Worm (Caenorhabditis elegans) whole organism, L2 larva: ENCODE results near the gene T05A7.1.

Experiments
- C34F6.9 ChIP-seq: fragments of 150-350 bp; optimal IDR thresholded peaks from 2 replicates; lab custom pipeline; 2014; ENCODE audit warnings: missing biosample characterization, missing genetic modification characterization
- F13H6.1 ChIP-seq: sonication (generic microtip); optimal IDR thresholded peaks from 2 replicates; lab custom pipeline; 2016; ENCODE audit warnings: missing genetic modification characterization, missing compliant biosample characterization
- R02D3.7 ChIP-seq: fragments of 150-350 bp; optimal IDR thresholded peaks from 2 replicates; lab custom pipeline; 2014; ENCODE audit warnings: missing biosample characterization, missing genetic modification characterization
- Y55F3AM.14 ChIP-seq: fragments of 200-800 bp; sonication (Bioruptor generic); optimal IDR thresholded peaks from 2 replicates; lab custom pipeline; 2018; ENCODE audit warnings: mild to moderate bottlenecking, missing genetic modification characterization, missing compliant biosample characterization
- ZK546.5 ChIP-seq: sonication (generic microtip); optimal IDR thresholded peaks from 2 replicates; lab custom pipeline; 2017; ENCODE audit warnings: missing biosample characterization, missing genetic modification characterization
- alr-1 ChIP-seq: fragments of 150-350 bp; optimal IDR thresholded peaks from 2 replicates; lab custom pipeline; 2014; ENCODE audit warnings: missing biosample characterization, missing genetic modification characterization
- aly-2 ChIP-seq: fragments of 150-350 bp; optimal IDR thresholded peaks from 2 replicates; lab custom pipeline; 2014; ENCODE audit warnings: missing biosample characterization, missing genetic modification characterization
- ama-1 ChIP-seq: fragments of 150-350 bp; optimal IDR thresholded peaks from 2 replicates; lab custom pipeline; 2018; ENCODE audit warnings: inconsistent platforms
- blmp-1 ChIP-seq: sonication (generic microtip); optimal IDR thresholded peaks from 2 replicates; lab custom pipeline; 2017; ENCODE audit warnings: missing genetic modification characterization, mild to moderate bottlenecking, missing compliant biosample characterization, antibody characterized with exemption, moderate library complexity; ENCODE audit not compliant: insufficient read depth
- ceh-16 ChIP-seq: fragments of 150-350 bp; optimal IDR thresholded peaks from 2 replicates; lab custom pipeline; 2014; ENCODE audit warnings: missing biosample characterization, missing genetic modification characterization
- crh-2 ChIP-seq: sonication (generic microtip); optimal IDR thresholded peaks from 2 replicates; lab custom pipeline; 2017; ENCODE audit warnings: missing biosample characterization, missing genetic modification characterization
- dmd-4 ChIP-seq: sonication (generic microtip); optimal IDR thresholded peaks from 2 replicates; lab custom pipeline; 2017; ENCODE audit warnings: missing biosample characterization, missing genetic modification characterization
- egl-27 ChIP-seq: sonication (generic microtip); optimal IDR thresholded peaks from 3 replicates; lab custom pipeline; 2017; ENCODE audit warnings: missing biosample characterization, missing genetic modification reagents, missing genetic modification characterization
- elt-1 ChIP-seq: fragments of 150-350 bp; optimal IDR thresholded peaks from 2 replicates; lab custom pipeline; 2014; ENCODE audit warnings: missing biosample characterization, missing genetic modification characterization
- fos-1 ChIP-seq: fragments of 150-350 bp; optimal IDR thresholded peaks from 2 replicates; lab custom pipeline; 2014; ENCODE audit warnings: missing biosample characterization, missing genetic modification characterization
- gmeb-1 ChIP-seq: fragments of 150-350 bp; optimal IDR thresholded peaks from 2 replicates; lab custom pipeline; 2014; ENCODE audit warnings: missing biosample characterization, missing genetic modification characterization
- lin-11 ChIP-seq: fragments of 150-350 bp; sonication (generic microtip); optimal IDR thresholded peaks from 2 replicates; lab custom pipeline; 2014; ENCODE audit warnings: missing biosample characterization, missing genetic modification characterization, inconsistent platforms, mixed read lengths
- lin-13 ChIP-seq: fragments of 150-350 bp; optimal IDR thresholded peaks from 2 replicates; lab custom pipeline; 2014; ENCODE audit warnings: missing biosample characterization, missing genetic modification reagents, missing genetic modification characterization
- lin-39 ChIP-seq: fragments of 150-350 bp; optimal IDR thresholded peaks from 2 replicates; lab custom pipeline; 2014; ENCODE audit warnings: missing biosample characterization, missing genetic modification reagents, missing genetic modification characterization
- lsy-2 ChIP-seq, 2 experiments: fragments of 150-350 bp in 1 of 2; sonication (generic microtip) in 1 of 2; optimal IDR thresholded peaks; 2 replicates each; lab custom pipeline; 2014 to 2017; ENCODE audit warnings: missing biosample characterization in 2 of 2, missing genetic modification characterization in 2 of 2
- mab-5 ChIP-seq: fragments of 150-350 bp; optimal IDR thresholded peaks from 2 replicates; lab custom pipeline; 2014; ENCODE audit warnings: missing biosample characterization, missing genetic modification characterization
- mbf-1 ChIP-seq: sonication (generic microtip); optimal IDR thresholded peaks from 2 replicates; lab custom pipeline; 2017; ENCODE audit warnings: missing biosample characterization, missing genetic modification characterization
- mdl-1 ChIP-seq, 2 experiments: fragments of 150-350 bp in 1 of 2; sonication (generic microtip) in 1 of 2; optimal IDR thresholded peaks; 2 replicates each; lab custom pipeline; 2017; ENCODE audit warnings: missing biosample characterization in 2 of 2, missing genetic modification characterization in 2 of 2
- nhr-10 ChIP-seq: sonication (generic microtip); optimal IDR thresholded peaks from 2 replicates; lab custom pipeline; 2017; ENCODE audit warnings: missing biosample characterization, missing genetic modification characterization
- nhr-11 ChIP-seq: fragments of 150-350 bp; optimal IDR thresholded peaks from 2 replicates; lab custom pipeline; 2014; ENCODE audit warnings: missing biosample characterization, missing genetic modification characterization
- nhr-12 ChIP-seq: fragments of 150-350 bp; optimal IDR thresholded peaks from 2 replicates; lab custom pipeline; 2014; ENCODE audit warnings: missing biosample characterization, missing genetic modification characterization
- nhr-129 ChIP-seq: fragments of 150-350 bp; optimal IDR thresholded peaks from 2 replicates; lab custom pipeline; 2014; ENCODE audit warnings: missing biosample characterization, missing genetic modification characterization
- nhr-21 ChIP-seq: fragments of 150-350 bp; optimal IDR thresholded peaks from 2 replicates; lab custom pipeline; 2014; ENCODE audit warnings: missing biosample characterization, missing genetic modification characterization
- nhr-23 ChIP-seq: fragments of 150-350 bp; optimal IDR thresholded peaks from 2 replicates; lab custom pipeline; 2014; ENCODE audit warnings: missing biosample characterization, missing genetic modification reagents, missing genetic modification characterization
- nhr-237 ChIP-seq: fragments of 150-350 bp; optimal IDR thresholded peaks from 2 replicates; lab custom pipeline; 2014; ENCODE audit warnings: missing biosample characterization, missing genetic modification characterization
- nhr-25 ChIP-seq: fragments of 150-350 bp; sonication (generic microtip); optimal IDR thresholded peaks from 3 replicates; lab custom pipeline; 2014; ENCODE audit warnings: missing biosample characterization, missing genetic modification characterization
- nhr-6 ChIP-seq: fragments of 150-350 bp; optimal IDR thresholded peaks from 2 replicates; lab custom pipeline; 2014; ENCODE audit warnings: missing biosample characterization, missing genetic modification characterization
- nhr-77 ChIP-seq: fragments of 150-350 bp; optimal IDR thresholded peaks from 2 replicates; lab custom pipeline; 2014; ENCODE audit warnings: missing biosample characterization, missing genetic modification characterization
- peb-1 ChIP-seq: fragments of 150-350 bp; optimal IDR thresholded peaks from 2 replicates; lab custom pipeline; 2014; ENCODE audit warnings: missing biosample characterization, missing genetic modification characterization
- sem-4 ChIP-seq: fragments of 150-350 bp; optimal IDR thresholded peaks from 2 replicates; lab custom pipeline; 2014; ENCODE audit warnings: missing biosample characterization, missing genetic modification reagents, missing genetic modification characterization
- skn-1 ChIP-seq: sonication (generic microtip); optimal IDR thresholded peaks from 2 replicates; lab custom pipeline; 2017; ENCODE audit warnings: missing biosample characterization, missing genetic modification characterization
- sma-3 ChIP-seq: sonication (generic microtip); optimal IDR thresholded peaks from 2 replicates; lab custom pipeline; 2016; ENCODE audit warnings: missing genetic modification reagents, missing genetic modification characterization, missing compliant biosample characterization
- sma-9 ChIP-seq, 2 experiments: fragments of 150-350 bp in 1 of 2; sonication (generic microtip) in 1 of 2; optimal IDR thresholded peaks; 2 replicates each; lab custom pipeline; 2014 to 2016; ENCODE audit warnings: missing genetic modification characterization in 2 of 2, mild to moderate bottlenecking in 1 of 2, missing biosample characterization in 1 of 2, missing compliant biosample characterization in 1 of 2, missing genetic modification reagents in 1 of 2, moderate library complexity in 1 of 2
- snpc-4 ChIP-seq: fragments of 150-350 bp; optimal IDR thresholded peaks from 2 replicates; lab custom pipeline; 2014; ENCODE audit warnings: missing biosample characterization, missing genetic modification characterization
- unc-39 ChIP-seq: fragments of 150-350 bp; optimal IDR thresholded peaks from 2 replicates; lab custom pipeline; 2014; ENCODE audit warnings: missing biosample characterization, missing genetic modification characterization
- unc-55 ChIP-seq: fragments of 150-350 bp; sonication (generic microtip); optimal IDR thresholded peaks from 3 replicates; lab custom pipeline; 2014; ENCODE audit warnings: missing biosample characterization, missing genetic modification reagents, missing genetic modification characterization
- unc-62 ChIP-seq: fragments of 150-350 bp; optimal IDR thresholded peaks from 2 replicates; lab custom pipeline; 2014; ENCODE audit warnings: missing biosample characterization, missing genetic modification reagents, missing genetic modification characterization
- zag-1 ChIP-seq: fragments of 150-350 bp; optimal IDR thresholded peaks from 2 replicates; lab custom pipeline; 2014; ENCODE audit warnings: missing biosample characterization, missing genetic modification characterization
- ztf-1 ChIP-seq: fragments of 200-800 bp; sonication (Bioruptor generic); conservative IDR thresholded peaks from 2 replicates; pipeline ENCODE4 v1.3.6; 2022; ENCODE audit warnings: missing genetic modification characterization, missing compliant biosample characterization
- ztf-11 ChIP-seq: sonication (generic microtip); optimal IDR thresholded peaks from 2 replicates; lab custom pipeline; 2017; ENCODE audit warnings: missing biosample characterization, missing genetic modification characterization
- ztf-4 ChIP-seq: fragments of 150-350 bp; optimal IDR thresholded peaks from 2 replicates; lab custom pipeline; 2014; ENCODE audit warnings: missing biosample characterization, missing genetic modification characterization

Gene T05A7.1

ce11 chrII:4693129-4693528, 15.1 kb downstream of the T05A7.1 start, which contains the start of gene F10G7.5:
TSS of gene F10G7.5 (plus strand) at chrII:4693414.
- TF ChIP-seq lsy-2 (tag; optimal IDR thresholded peaks at IDR 0.05; lab: Kevin White, UChicago) (peak in 1 of 2 experiments; percentile 60), nhr-12 (tag; lab: Kevin White, UChicago) (no peak), mbf-1 (tag; lab: Kevin White, UChicago) (no peak), mdl-1 (tag; optimal IDR thresholded peaks at IDR 0.05; lab: Kevin White, UChicago) (peak in 1 of 2 experiments; percentile 8), C34F6.9 (tag; lab: Kevin White, UChicago) (peak; percentile 42), ceh-16 (tag; lab: Kevin White, UChicago) (no peak), sma-9 (GFP tag; optimal IDR thresholded peaks at IDR 0.05; lab: Kevin White, UChicago) (peak; percentile 27), sma-9 (tag; optimal IDR thresholded peaks at IDR 0.05; lab: Kevin White, UChicago) (no peak), elt-1 (no peak), lin-39 (tag; lab: Kevin White, UChicago) (no peak), unc-62 (no peak), nhr-23 (no peak), F13H6.1 (tag; lab: Kevin White, UChicago) (peak; percentile 11), crh-2 (tag; lab: Kevin White, UChicago) (peak; percentile 17), ztf-4 (tag; lab: Kevin White, UChicago) (no peak), egl-27 (tag; lab: Kevin White, UChicago) (no peak), snpc-4 (tag; lab: Kevin White, UChicago) (no peak), lin-13 (GFP tag; lab: Kevin White, UChicago) (no peak), lin-11 (tag; lab: Kevin White, UChicago) (no peak), gmeb-1 (tag; lab: Kevin White, UChicago) (no peak), sma-3 (no peak), nhr-129 (no peak), dmd-4 (tag; lab: Kevin White, UChicago) (no peak), nhr-21 (tag; lab: Kevin White, UChicago) (no peak), mab-5 (tag; lab: Kevin White, UChicago) (no peak), blmp-1 (tag; lab: Kevin White, UChicago) (no peak), fos-1 (tag; lab: Kevin White, UChicago) (peak; percentile 49), zag-1 (tag; lab: Kevin White, UChicago) (no peak), ztf-1 (GFP tag; lab: Robert Waterston, UW) (no peak), sem-4 (tag; lab: Kevin White, UChicago) (no peak), nhr-25 (no peak), skn-1 (tag; lab: Kevin White, UChicago) (no peak), unc-55 (GFP tag; lab: Kevin White, UChicago) (no peak), nhr-237 (tag; lab: Kevin White, UChicago) (no peak), aly-2 (no peak), ama-1 (lab: Kevin White, UChicago) (no peak), alr-1 (tag; lab: Kevin White, UChicago) (no peak)

DNA sequence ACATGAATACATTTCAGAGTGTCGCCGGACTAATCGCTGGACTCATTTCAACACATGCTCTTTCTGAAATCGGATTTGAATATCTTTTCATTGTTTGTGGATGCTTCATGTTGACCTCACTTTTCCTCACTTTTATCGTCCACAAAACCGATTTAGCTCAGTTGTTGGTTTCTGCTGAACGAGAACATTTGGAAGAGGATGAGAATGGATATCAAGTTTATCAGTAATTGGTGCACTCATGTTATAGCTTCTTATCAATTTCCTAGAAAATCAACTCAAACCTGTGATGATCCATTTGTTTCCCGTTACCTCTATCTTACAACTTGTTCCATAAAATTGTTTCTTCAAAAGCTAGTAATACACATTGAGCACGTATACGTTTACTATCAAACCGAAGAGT, 18.0 kb downstream of the T05A7.1 start:
- TF ChIP-seq gmeb-1 (tag; lab: Kevin White, UChicago) (no peak), crh-2 (tag; lab: Kevin White, UChicago) (peak; percentile 1)

DNA sequence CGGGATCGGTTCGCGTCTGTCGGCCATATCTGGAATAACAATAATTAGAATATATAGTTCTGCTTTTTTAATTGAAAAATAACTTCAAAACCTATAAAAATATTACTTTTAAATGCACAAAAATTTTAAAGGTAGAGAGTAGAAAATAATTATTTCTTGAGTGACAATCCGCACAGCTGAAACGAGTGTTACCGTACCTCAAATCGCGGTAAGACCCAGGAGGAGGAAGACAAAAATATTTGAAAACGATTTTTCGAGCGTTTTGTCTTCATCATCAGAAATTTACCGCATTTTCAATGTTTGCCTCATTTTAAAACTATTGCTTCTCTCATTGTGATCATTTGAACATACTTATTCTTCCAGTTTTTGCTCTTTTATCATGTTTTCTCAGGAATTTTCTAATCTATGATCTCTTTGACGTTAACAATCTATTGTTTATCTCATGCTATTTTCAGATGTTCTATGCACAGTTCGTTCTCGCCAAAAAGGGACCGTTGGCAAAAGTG, 20.3 kb downstream of the T05A7.1 start, which contains the start of the genes rpn-5 and scc-1:
rpn-5 (minus strand) TSS at position 162 of the 506 bp plus-strand sequence.
scc-1 (plus strand) TSS at position 456 of the 506 bp plus-strand sequence.
- TF ChIP-seq gmeb-1 (tag; lab: Kevin White, UChicago): peak; percentile 91
- TF ChIP-seq skn-1 (tag; lab: Kevin White, UChicago): peak; percentile 98
- TF ChIP-seq unc-55 (GFP tag; lab: Kevin White, UChicago): peak; percentile 95
- no peak for TF ChIP-seq nhr-237 (tag; lab: Kevin White, UChicago)
- TF ChIP-seq nhr-11 (tag; lab: Kevin White, UChicago): no peak
- peak; percentile 48 for TF ChIP-seq ZK546.5 (tag; lab: Kevin White, UChicago)
- no peak for TF ChIP-seq nhr-77 (tag; lab: Kevin White, UChicago)
- peak; percentile 55 for TF ChIP-seq mab-5 (tag; lab: Kevin White, UChicago)
- TF ChIP-seq sem-4 (tag; lab: Kevin White, UChicago): peak; percentile 4
- TF ChIP-seq fos-1 (tag; lab: Kevin White, UChicago): peak; percentile 43
- no peak for TF ChIP-seq unc-39 (tag; lab: Kevin White, UChicago)
- peak; percentile 56 for TF ChIP-seq sma-3
- TF ChIP-seq dmd-4 (tag; lab: Kevin White, UChicago): no peak
- no peak for TF ChIP-seq ztf-4 (tag; lab: Kevin White, UChicago)
- no peak for TF ChIP-seq peb-1 (tag; lab: Kevin White, UChicago)
- no peak for TF ChIP-seq nhr-12 (tag; lab: Kevin White, UChicago)
- no peak for TF ChIP-seq nhr-6
- no peak for TF ChIP-seq mdl-1 (tag; optimal IDR thresholded peaks at IDR 0.05; lab: Kevin White, UChicago)
- peak; percentile 79 for TF ChIP-seq lin-13 (GFP tag; lab: Kevin White, UChicago)
- TF ChIP-seq snpc-4 (tag; lab: Kevin White, UChicago): peak; percentile 47
- peak; percentile 98 to 99 for TF ChIP-seq lsy-2 (tag; optimal IDR thresholded peaks at IDR 0.05; lab: Kevin White, UChicago)
- TF ChIP-seq nhr-129: peak; percentile 81
- peak; percentile 20 for TF ChIP-seq R02D3.7
- peak; percentile 38 for TF ChIP-seq blmp-1 (tag; lab: Kevin White, UChicago)
- no peak for TF ChIP-seq unc-62
- peak; percentile 33 for TF ChIP-seq egl-27 (tag; lab: Kevin White, UChicago)
- TF ChIP-seq crh-2 (tag; lab: Kevin White, UChicago): peak; percentile 84
- TF ChIP-seq nhr-25: peak; percentile 67
- TF ChIP-seq C34F6.9 (tag; lab: Kevin White, UChicago): peak; percentile 85
- no peak for TF ChIP-seq nhr-10
- no peak for TF ChIP-seq Y55F3AM.14 (GFP tag; lab: Kevin White, UChicago)
- TF ChIP-seq ztf-11 (tag; lab: Kevin White, UChicago): no peak
- no peak for TF ChIP-seq ama-1 (lab: Kevin White, UChicago)
- TF ChIP-seq F13H6.1 (tag; lab: Kevin White, UChicago): peak; percentile 25
